Fruit fly (Drosophila melanogaster) whole organism, embryonic: ENCODE measurements around the gene CG4839.

Source experiments
- Antp ChIP-seq: fragments of 200-800 bp; sonication (Bioruptor generic); optimal IDR thresholded peaks from 3 replicates; lab custom pipeline; 2016; ENCODE audit warnings: missing biosample characterization, missing genetic modification characterization
- Bteb2 ChIP-seq: fragments of 200-800 bp; sonication (Bioruptor generic); optimal IDR thresholded peaks from 2 replicates; lab custom pipeline; 2016; ENCODE audit warnings: missing biosample characterization, missing genetic modification characterization
- CG11085 ChIP-seq: fragments of 200-800 bp; sonication (Bioruptor generic); IDR thresholded peaks from 2 replicates; pipeline ENCODE4 v1.3.6; 2022; ENCODE audit warnings: missing biosample characterization, missing genetic modification characterization
- CG11456 ChIP-seq: fragments of 200-800 bp; sonication (Bioruptor generic); IDR thresholded peaks from 3 replicates; pipeline ENCODE4 v1.3.6; 2022; ENCODE audit warnings: missing biosample characterization, missing genetic modification characterization
- CG13287 ChIP-seq: fragments of 200-800 bp; sonication (Bioruptor generic); IDR thresholded peaks from 2 replicates; pipeline ENCODE4 v1.3.6; 2022; ENCODE audit warnings: missing biosample characterization, missing genetic modification characterization; ENCODE audit not compliant: partially characterized antibody
- CG14441 ChIP-seq: fragments of 200-800 bp; sonication (Bioruptor generic); IDR thresholded peaks from 2 replicates; pipeline ENCODE4 v1.3.6; 2022; ENCODE audit warnings: missing biosample characterization, missing genetic modification characterization
- CG15514 ChIP-seq: fragments of 200-800 bp; sonication (Bioruptor generic); optimal IDR thresholded peaks from 3 replicates; lab custom pipeline; 2017; ENCODE audit warnings: missing biosample characterization, missing genetic modification characterization, mild to moderate bottlenecking, moderate library complexity, missing genetic modification reagents
- CG16813 ChIP-seq: fragments of 200-800 bp; sonication (Bioruptor generic); IDR thresholded peaks from 3 replicates; pipeline ENCODE4 v1.3.6; 2022; ENCODE audit warnings: missing biosample characterization, missing genetic modification characterization; ENCODE audit not compliant: partially characterized antibody
- CG17612 ChIP-seq: fragments of 200-800 bp; sonication (Bioruptor generic); IDR thresholded peaks from 2 replicates; pipeline ENCODE4 v1.3.6; 2022; ENCODE audit warnings: missing biosample characterization, missing genetic modification characterization
- CG2120 ChIP-seq: fragments of 200-800 bp; sonication (Bioruptor generic); optimal IDR thresholded peaks from 3 replicates; lab custom pipeline; 2016; ENCODE audit warnings: missing biosample characterization, missing genetic modification characterization
- CG2199 ChIP-seq: fragments of 200-800 bp; sonication (Bioruptor generic); IDR thresholded peaks from 3 replicates; pipeline ENCODE4 v1.3.6; 2022; ENCODE audit warnings: missing biosample characterization, missing genetic modification characterization
- CG32767 ChIP-seq: fragments of 200-800 bp; sonication (Bioruptor generic); IDR thresholded peaks from 2 replicates; pipeline ENCODE4 v1.3.6; 2022; ENCODE audit warnings: missing biosample characterization, missing genetic modification characterization
- CG33213 ChIP-seq: fragments of 200-800 bp; sonication (Bioruptor generic); optimal IDR thresholded peaks from 3 replicates; lab custom pipeline; 2016; ENCODE audit warnings: missing biosample characterization, missing genetic modification characterization
- CG33557 ChIP-seq: fragments of 200-800 bp; sonication (Bioruptor generic); optimal IDR thresholded peaks from 2 replicates; lab custom pipeline; 2019; ENCODE audit warnings: missing biosample characterization, mild to moderate bottlenecking, missing genetic modification characterization, moderate library complexity
- CG6683 ChIP-seq: fragments of 200-800 bp; sonication (Bioruptor generic); optimal IDR thresholded peaks from 2 replicates; lab custom pipeline; 2017; ENCODE audit warnings: missing biosample characterization, mild to moderate bottlenecking, missing genetic modification characterization, missing genetic modification reagents
- CG7357 ChIP-seq: fragments of 200-800 bp; sonication (Bioruptor generic); IDR thresholded peaks from 3 replicates; pipeline ENCODE4 v1.3.6; 2022; ENCODE audit warnings: missing biosample characterization, missing genetic modification characterization
- CG8478 ChIP-seq: fragments of >200 bp; optimal IDR thresholded peaks from 2 replicates; lab custom pipeline; 2018
- CG8944 ChIP-seq: fragments of 200-800 bp; sonication (Bioruptor generic); optimal IDR thresholded peaks from 3 replicates; lab custom pipeline; 2016; ENCODE audit warnings: missing biosample characterization, missing genetic modification characterization
- H2.0 ChIP-seq: fragments of 200-800 bp; sonication (Bioruptor generic); IDR thresholded peaks from 2 replicates; pipeline ENCODE4 v1.3.6; 2022; ENCODE audit warnings: missing biosample characterization, missing genetic modification characterization
- Hr78 ChIP-seq, 2 experiments: fragments of 200-800 bp in 1 of 2; fragments of >200 bp in 1 of 2; sonication (Bioruptor generic) in 1 of 2; optimal IDR thresholded peaks; 2 replicates each; lab custom pipeline; 2017 to 2019; ENCODE audit warnings: missing biosample characterization in 2 of 2, missing genetic modification characterization in 2 of 2, mild to moderate bottlenecking in 1 of 2, moderate library complexity in 1 of 2
- Hsf ChIP-seq: fragments of 200-800 bp; sonication (Bioruptor generic); optimal IDR thresholded peaks from 3 replicates; lab custom pipeline; 2016; ENCODE audit warnings: missing biosample characterization, missing genetic modification characterization
- Med ChIP-seq: fragments of 200-800 bp; sonication (Bioruptor generic); peaks from one replicate; lab custom pipeline; 2016; ENCODE audit warnings: missing biosample characterization, missing genetic modification characterization, mild to moderate bottlenecking, inconsistent platforms, moderate library complexity
- Mrtf ChIP-seq: fragments of 200-800 bp; sonication (Bioruptor generic); IDR thresholded peaks from 3 replicates; pipeline ENCODE4 v1.3.6; 2022; ENCODE audit warnings: missing biosample characterization, missing genetic modification characterization
- Opbp ChIP-seq: fragments of 200-800 bp; sonication (Bioruptor generic); IDR thresholded peaks from 3 replicates; pipeline ENCODE4 v1.3.6; 2022; ENCODE audit warnings: missing biosample characterization, missing genetic modification characterization; ENCODE audit not compliant: partially characterized antibody
- Six4 ChIP-seq: fragments of 200-800 bp; sonication (Bioruptor generic); optimal IDR thresholded peaks from 2 replicates; lab custom pipeline; 2016; ENCODE audit warnings: missing biosample characterization, missing genetic modification characterization
- Sry-β ChIP-seq: fragments of 200-800 bp; sonication (Bioruptor generic); optimal IDR thresholded peaks from 2 replicates; lab custom pipeline; 2018; ENCODE audit warnings: missing biosample characterization, mild to moderate bottlenecking, missing genetic modification characterization, moderate library complexity
- Vsx1 ChIP-seq: fragments of 200-800 bp; sonication (Bioruptor generic); optimal IDR thresholded peaks from 2 replicates; lab custom pipeline; 2017; ENCODE audit warnings: missing biosample characterization, mild to moderate bottlenecking, missing genetic modification characterization, missing genetic modification reagents
- Xbp1 ChIP-seq: fragments of 200-800 bp; sonication (Bioruptor generic); optimal IDR thresholded peaks from 3 replicates; lab custom pipeline; 2016; ENCODE audit warnings: missing biosample characterization, mild to moderate bottlenecking, missing genetic modification characterization
- ci ChIP-seq: fragments of 200-800 bp; sonication (Bioruptor generic); IDR thresholded peaks from 3 replicates; pipeline ENCODE4 v1.3.6; 2022; ENCODE audit warnings: missing biosample characterization, missing genetic modification characterization
- crol ChIP-seq: fragments of 200-800 bp; sonication (Bioruptor generic); IDR thresholded peaks from 2 replicates; pipeline ENCODE4 v1.3.6; 2022; ENCODE audit warnings: missing biosample characterization, missing genetic modification characterization
- crp ChIP-seq, 2 experiments: fragments of 200-800 bp; sonication (Bioruptor generic); optimal IDR thresholded peaks; 2 replicates in 1 of 2; 3 replicates in 1 of 2; lab custom pipeline; 2017; ENCODE audit warnings: missing biosample characterization in 2 of 2, missing genetic modification characterization in 2 of 2, mild to moderate bottlenecking in 1 of 2, moderate library complexity in 1 of 2
- cwo ChIP-seq: fragments of 200-800 bp; sonication (Bioruptor generic); optimal IDR thresholded peaks from 3 replicates; lab custom pipeline; 2017; ENCODE audit warnings: missing biosample characterization, missing genetic modification characterization, mild to moderate bottlenecking, moderate library complexity, missing genetic modification reagents
- ftz-f1 ChIP-seq: fragments of 200-800 bp; sonication (Bioruptor generic); optimal IDR thresholded peaks from 2 replicates; lab custom pipeline; 2016; ENCODE audit warnings: missing biosample characterization, missing genetic modification characterization
- hb ChIP-seq: fragments of 200-800 bp; sonication (Bioruptor generic); IDR thresholded peaks from 3 replicates; pipeline ENCODE4 v1.3.6; 2022; ENCODE audit warnings: missing biosample characterization, missing genetic modification characterization; ENCODE audit not compliant: partially characterized antibody
- hth ChIP-seq: fragments of >200 bp; optimal IDR thresholded peaks from 2 replicates; lab custom pipeline; 2017; ENCODE audit warnings: inconsistent platforms
- ind ChIP-seq: fragments of 200-800 bp; sonication (Bioruptor generic); optimal IDR thresholded peaks from 3 replicates; lab custom pipeline; 2016; ENCODE audit warnings: missing biosample characterization, missing genetic modification characterization
- jing ChIP-seq: fragments of 200-800 bp; sonication (Bioruptor generic); optimal IDR thresholded peaks from 2 replicates; lab custom pipeline; 2018; ENCODE audit warnings: missing biosample characterization, mild to moderate bottlenecking, missing genetic modification characterization
- kni ChIP-seq: fragments of 200-800 bp; sonication (Bioruptor generic); optimal IDR thresholded peaks from 3 replicates; lab custom pipeline; 2017; ENCODE audit warnings: mild to moderate bottlenecking, missing biosample characterization, missing genetic modification reagents, missing genetic modification characterization
- lilli ChIP-seq: fragments of 200-800 bp; sonication (Bioruptor generic); optimal IDR thresholded peaks from 3 replicates; lab custom pipeline; 2016; ENCODE audit warnings: missing biosample characterization, missing genetic modification characterization
- lov ChIP-seq, 2 experiments: fragments of 200-800 bp in 1 of 2; fragments of >200 bp in 1 of 2; sonication (Bioruptor generic) in 1 of 2; IDR thresholded peaks in 1 of 2; optimal IDR thresholded peaks in 1 of 2; 2 replicates in 1 of 2; 3 replicates in 1 of 2; pipeline versions ENCODE4 v1.3.6 to Lab custom; 2017 to 2022; ENCODE audit warnings: missing biosample characterization in 1 of 2, missing genetic modification characterization in 1 of 2
- mirr ChIP-seq: fragments of 200-800 bp; sonication (Bioruptor generic); optimal IDR thresholded peaks from 3 replicates; lab custom pipeline; 2018; ENCODE audit warnings: missing biosample characterization, mild to moderate bottlenecking, missing genetic modification characterization
- nerfin-2 ChIP-seq: fragments of 200-800 bp; sonication (Bioruptor generic); IDR thresholded peaks from 2 replicates; pipeline ENCODE4 v1.3.6; 2022; ENCODE audit warnings: missing biosample characterization, missing genetic modification characterization; ENCODE audit not compliant: partially characterized antibody
- oc ChIP-seq: fragments of 200-800 bp; sonication (Bioruptor generic); optimal IDR thresholded peaks from 2 replicates; lab custom pipeline; 2018; ENCODE audit warnings: missing biosample characterization, mild to moderate bottlenecking, missing genetic modification characterization, moderate library complexity
- p53 ChIP-seq: fragments of 200-800 bp; sonication (Bioruptor generic); optimal IDR thresholded peaks from 2 replicates; lab custom pipeline; 2016; ENCODE audit warnings: missing biosample characterization, missing genetic modification characterization
- slou ChIP-seq: fragments of 200-800 bp; sonication (Bioruptor generic); optimal IDR thresholded peaks from 3 replicates; lab custom pipeline; 2016; ENCODE audit warnings: missing biosample characterization, missing genetic modification characterization
- sob ChIP-seq: fragments of 200-800 bp; sonication (Bioruptor generic); IDR thresholded peaks from 2 replicates; pipeline ENCODE4 v1.3.6; 2022; ENCODE audit warnings: missing biosample characterization, missing genetic modification characterization
- sug ChIP-seq: fragments of 200-800 bp; optimal IDR thresholded peaks from 2 replicates; lab custom pipeline; 2019; ENCODE audit warnings: missing biosample characterization, mild to moderate bottlenecking, missing genetic modification characterization, moderate library complexity
- tin ChIP-seq: fragments of 200-800 bp; sonication (Bioruptor generic); optimal IDR thresholded peaks from 3 replicates; lab custom pipeline; 2016; ENCODE audit warnings: missing biosample characterization, missing genetic modification characterization
- vnd ChIP-seq: fragments of 200-800 bp; sonication (Bioruptor generic); IDR thresholded peaks from 3 replicates; pipeline ENCODE4 v1.3.6; 2022; ENCODE audit warnings: missing biosample characterization, missing genetic modification characterization; ENCODE audit not compliant: partially characterized antibody
- yki ChIP-seq: fragments of >200 bp; optimal IDR thresholded peaks from 3 replicates; lab custom pipeline; 2018

Gene CG4839

DNA sequence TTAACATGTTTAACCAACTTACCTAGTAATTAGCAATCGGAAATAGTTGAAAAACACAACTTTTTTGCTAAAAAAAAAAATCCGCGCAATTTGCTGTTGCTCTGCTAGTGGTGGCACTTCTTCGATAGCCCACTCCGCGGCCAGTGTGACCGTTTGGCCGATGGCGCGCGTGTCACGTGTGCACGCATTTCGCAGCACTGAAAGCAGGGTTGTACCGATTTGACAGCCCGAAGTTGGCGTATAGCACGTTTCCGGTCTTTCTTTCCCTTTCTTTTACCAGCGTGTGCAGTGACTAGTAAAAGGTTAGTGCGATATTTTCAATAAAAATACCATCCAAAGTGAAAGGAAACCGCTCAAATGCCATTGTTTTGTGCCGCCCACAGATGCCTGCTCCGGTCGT is 56.3 kb downstream of the CG4839 start, which contains the start of the genes Ripalpha and RpL7 (continued):
- TF ChIP-seq p53 (GFP tag; lab: Kevin White, UChicago) (peak; percentile 98), lilli (peak; percentile 96), CG2199 (GFP tag; lab: Robert Waterston, UW) (peak; percentile 96), Xbp1 (GFP tag; lab: Kevin White, UChicago) (peak; percentile 98), ftz-f1 (GFP tag; lab: Kevin White, UChicago) (peak; percentile 97), crol (no peak; the same call in 1 of the 2 replicates), Vsx1 (GFP tag; lab: Kevin White, UChicago) (peak; percentile 98), Bteb2 (GFP tag; lab: Kevin White, UChicago) (peak; percentile 97), Sry-β (GFP tag; lab: Kevin White, UChicago) (peak; percentile 76), CG8944 (GFP tag; lab: Kevin White, UChicago) (peak; percentile 98), cwo (peak; percentile 93), Mrtf (peak; percentile 92), CG11085 (peak; percentile 98), CG6683 (peak; percentile 98), yki (lab: Kevin White, UChicago) (no peak), Hr78 (GFP tag; optimal IDR thresholded peaks at IDR 0.05; lab: Kevin White, UChicago) (no peak)

DNA sequence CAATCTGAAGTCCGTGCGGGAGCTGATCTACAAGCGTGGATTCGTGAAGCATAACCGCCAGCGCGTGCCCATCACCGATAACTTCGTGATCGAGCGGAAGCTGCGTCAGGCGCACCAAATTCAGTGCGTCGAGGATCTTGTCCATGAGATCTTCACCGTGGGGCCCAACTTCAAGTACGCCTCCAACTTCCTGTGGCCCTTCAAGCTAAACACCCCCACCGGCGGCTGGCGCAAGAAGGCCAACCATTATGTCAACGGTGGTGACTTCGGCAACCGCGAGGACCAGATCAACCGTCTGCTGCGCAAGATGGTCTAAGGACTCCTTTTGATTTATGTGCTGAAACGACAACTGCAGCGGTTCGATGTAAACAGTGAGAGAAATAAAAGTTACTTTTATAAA is 57.2 kb downstream of the CG4839 start:
- TF ChIP-seq CG32767 (GFP tag; lab: Robert Waterston, UW) = no peak
- 0 out of 3 replicates have a peak, but pooled peaks have one; percentile 9 for TF ChIP-seq CG16813 (GFP tag; lab: Robert Waterston, UW)
- no peak for TF ChIP-seq CG15514 (GFP tag; lab: Kevin White, UChicago)
- 0 out of 3 replicates have a peak, but pooled peaks have one; percentile 19 for TF ChIP-seq hb (GFP tag; lab: Robert Waterston, UW)
- no peak for TF ChIP-seq Six4 (GFP tag; lab: Kevin White, UChicago)
- TF ChIP-seq oc = no peak
- TF ChIP-seq CG7357 = 0 out of 3 replicates have a peak, but pooled peaks have one; percentile 11
- no peak for TF ChIP-seq tin (GFP tag; lab: Kevin White, UChicago)
- TF ChIP-seq CG11456 (GFP tag; lab: Robert Waterston, UW) = peak; percentile 69; the same call in 1 of the 3 replicates
- no peak for TF ChIP-seq ind (GFP tag; lab: Kevin White, UChicago)
- TF ChIP-seq CG33213 (GFP tag; lab: Kevin White, UChicago) = no peak
- no peak for TF ChIP-seq sug (tag; lab: Kevin White, UChicago)
- no peak for TF ChIP-seq lov (optimal IDR thresholded peaks at IDR 0.05; lab: Kevin White, UChicago)
- 0 out of 3 replicates have a peak, but pooled peaks have one; percentile 23 for TF ChIP-seq lov (GFP tag; IDR thresholded peaks at IDR 0.05; lab: Robert Waterston, UW)
- TF ChIP-seq crp (GFP tag; optimal IDR thresholded peaks at IDR 0.05; lab: Kevin White, UChicago) = no peak
- TF ChIP-seq Med (GFP tag; lab: Kevin White, UChicago) = peak; percentile 62
- TF ChIP-seq sob (GFP tag; lab: Robert Waterston, UW) = 0 out of 2 replicates have a peak, but pooled peaks have one; percentile 44
- 0 out of 2 replicates have a peak, but pooled peaks have one; percentile 10 for TF ChIP-seq CG14441 (GFP tag; lab: Robert Waterston, UW)
- no peak for TF ChIP-seq CG8478 (lab: Kevin White, UChicago)
- TF ChIP-seq mirr (GFP tag; lab: Kevin White, UChicago) = no peak
- no peak for TF ChIP-seq Hsf (GFP tag; lab: Kevin White, UChicago)
- TF ChIP-seq CG2120 = no peak
- no peak for TF ChIP-seq vnd (GFP tag; lab: Robert Waterston, UW)
- no peak for TF ChIP-seq hth (lab: Kevin White, UChicago)
- no peak for TF ChIP-seq Opbp (GFP tag; lab: Robert Waterston, UW)
- no peak for TF ChIP-seq Antp (GFP tag; lab: Kevin White, UChicago)
- TF ChIP-seq H2.0 (GFP tag; lab: Robert Waterston, UW) = no peak
- TF ChIP-seq jing (GFP tag; lab: Kevin White, UChicago) = no peak
- TF ChIP-seq CG17612 (GFP tag; lab: Robert Waterston, UW) = peak; percentile 45; the same call in 1 of the 2 replicates
- 0 out of 2 replicates have a peak, but pooled peaks have one; percentile 35 for TF ChIP-seq nerfin-2 (GFP tag; lab: Robert Waterston, UW)
- peak; percentile 13; the same call in 1 of the 3 replicates for TF ChIP-seq ci (GFP tag; lab: Robert Waterston, UW)
- no peak for TF ChIP-seq kni (GFP tag; lab: Kevin White, UChicago)
- TF ChIP-seq slou (GFP tag; lab: Kevin White, UChicago) = no peak
- TF ChIP-seq CG13287 (GFP tag; lab: Robert Waterston, UW) = no peak
- no peak for TF ChIP-seq CG33557 (GFP tag; lab: Kevin White, UChicago)
